Worm (Caenorhabditis elegans) whole organism, L4/young adult: ENCODE data around the gene col-17.

Experiments used
- W03F9.2 ChIP-seq: fragments of 150-350 bp; optimal IDR thresholded peaks from 2 replicates; lab custom pipeline; 2014; ENCODE audit warnings: missing biosample characterization, missing genetic modification characterization
- dao-5 ChIP-seq: sonication (generic microtip); optimal IDR thresholded peaks from 2 replicates; lab custom pipeline; 2016; ENCODE audit warnings: missing genotype, missing genetic modification characterization, moderate library complexity, missing compliant biosample characterization
- him-1 ChIP-seq: sonication (generic microtip); optimal IDR thresholded peaks from 2 replicates; lab custom pipeline; 2016; ENCODE audit warnings: missing genotype, missing genetic modification reagents, missing genetic modification characterization, missing compliant biosample characterization

DNA sequence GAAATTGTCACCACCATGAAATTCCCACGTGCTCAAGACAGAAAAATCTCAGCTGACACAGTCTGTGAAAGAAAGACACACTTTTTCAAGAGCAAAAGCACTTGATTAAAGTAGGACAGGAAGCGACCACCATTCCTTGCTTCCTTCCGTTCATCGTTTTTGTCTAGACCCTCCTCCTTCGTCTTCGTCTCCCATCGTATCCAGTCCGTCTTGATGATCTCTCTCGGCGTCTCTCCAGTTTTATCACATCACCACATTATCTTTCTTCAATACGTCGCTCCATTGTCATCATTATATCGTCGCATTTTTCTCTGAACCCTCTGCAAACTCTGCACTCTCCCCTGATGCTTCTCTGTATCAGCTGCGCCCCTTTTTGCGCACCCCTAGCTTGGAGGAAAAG is 40.8 kb upstream of the col-17 start:
- TF ChIP-seq him-1 (no peak), W03F9.2 (tag; lab: Kevin White, UChicago) (no peak), dao-5 (tag; lab: Kevin White, UChicago) (no peak)
